Worm (Caenorhabditis elegans) whole organism, early embryonic: Measurements from ENCODE around the gene Y40B10A.5.

Experiments
- F13C5.2 ChIP-seq: sonication (generic microtip); optimal IDR thresholded peaks from 2 replicates; lab custom pipeline; 2017; ENCODE audit warnings: mild to moderate bottlenecking, missing genetic modification characterization, inconsistent platforms, missing compliant biosample characterization
- aly-1 ChIP-seq: sonication (generic microtip); optimal IDR thresholded peaks from 2 replicates; lab custom pipeline; 2016; ENCODE audit warnings: missing genetic modification characterization, missing compliant biosample characterization
- ama-1 ChIP-seq: fragments of 150-350 bp; optimal IDR thresholded peaks from 2 replicates; lab custom pipeline; 2014
- ceh-36 ChIP-seq: sonication (generic microtip); optimal IDR thresholded peaks from 2 replicates; lab custom pipeline; 2016; ENCODE audit warnings: missing genetic modification characterization, inconsistent platforms, missing compliant biosample characterization
- flt-1 ChIP-seq: fragments of 200-800 bp; sonication (Bioruptor generic); IDR thresholded peaks from 2 replicates; pipeline ENCODE4 v1.3.6; 2022; ENCODE audit warnings: missing genetic modification characterization, missing compliant biosample characterization

DNA sequence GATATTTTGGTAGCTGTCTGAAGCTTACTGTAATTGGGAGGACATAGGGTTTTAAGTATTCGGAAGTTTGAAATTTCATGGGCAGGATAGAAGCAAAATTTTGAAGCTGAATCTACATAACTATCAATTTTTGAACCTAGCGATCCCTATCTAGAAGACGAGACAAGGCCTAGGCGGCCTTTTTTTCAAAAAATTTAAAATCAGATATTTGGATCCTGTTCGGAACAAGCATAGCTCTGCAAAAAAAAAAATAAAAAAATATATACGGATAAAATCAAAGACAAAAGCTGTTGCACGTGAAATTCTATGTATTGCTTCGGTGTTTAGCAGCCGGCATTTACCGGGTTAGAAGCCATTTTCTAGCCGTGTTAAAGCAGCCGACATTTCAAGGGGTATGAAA is 49.3 kb upstream of the Y40B10A.5 start, which contains the start of gene F36F12.2:
- TF ChIP-seq flt-1 (GFP tag; lab: Robert Waterston, UW) (no peak), ceh-36 (tag; lab: Kevin White, UChicago) (no peak), aly-1 (tag; lab: Kevin White, UChicago) (no peak), F13C5.2 (no peak), ama-1 (lab: Kevin White, UChicago) (no peak)
